Worm (Caenorhabditis elegans) whole organism, young adult: Measurements from ENCODE around the gene fcmt-1.

Source experiments
- B0336.3 ChIP-seq: fragments of 200-800 bp; sonication (Bioruptor generic); IDR thresholded peaks from 2 replicates; pipeline ENCODE4 v1.3.6; 2022; ENCODE audit warnings: missing genetic modification characterization, missing compliant biosample characterization
- C17E4.6 ChIP-seq: fragments of 200-800 bp; sonication (Bioruptor generic); IDR thresholded peaks from 2 replicates; pipeline ENCODE4 v1.3.6; 2022; ENCODE audit warnings: missing genetic modification reagents, missing genetic modification characterization, missing compliant biosample characterization
- D2030.7 ChIP-seq: fragments of 200-800 bp; sonication (Bioruptor generic); IDR thresholded peaks from 2 replicates; pipeline ENCODE4 v1.3.6; 2022; ENCODE audit warnings: missing genetic modification reagents, missing genetic modification characterization, missing compliant biosample characterization
- F10E7.11 ChIP-seq: sonication (generic microtip); optimal IDR thresholded peaks from 2 replicates; lab custom pipeline; 2017; ENCODE audit warnings: mild to moderate bottlenecking, missing genetic modification characterization, moderate library complexity, missing compliant biosample characterization
- F22D6.2 ChIP-seq: sonication (generic microtip); optimal IDR thresholded peaks from 2 replicates; lab custom pipeline; 2016; ENCODE audit warnings: mild to moderate bottlenecking, missing genetic modification characterization, missing compliant biosample characterization
- F23B12.7 ChIP-seq: sonication (generic microtip); optimal IDR thresholded peaks from 2 replicates; lab custom pipeline; 2017; ENCODE audit warnings: missing genetic modification characterization, mild to moderate bottlenecking, missing compliant biosample characterization, antibody characterized with exemption, moderate library complexity; ENCODE audit not compliant: insufficient read depth
- F37B4.10 ChIP-seq: fragments of 200-800 bp; sonication (Bioruptor generic); IDR thresholded peaks from 2 replicates; pipeline ENCODE4 v1.3.6; 2022; ENCODE audit warnings: missing genetic modification characterization, missing compliant biosample characterization
- F39B2.1 ChIP-seq: fragments of 200-800 bp; sonication (Bioruptor generic); IDR thresholded peaks from 2 replicates; pipeline ENCODE4 v1.3.6; 2022; ENCODE audit warnings: missing genetic modification reagents, missing genetic modification characterization, missing compliant biosample characterization
- F55B11.4 ChIP-seq: sonication (generic microtip); optimal IDR thresholded peaks from 2 replicates; lab custom pipeline; 2016; ENCODE audit warnings: missing compliant biosample characterization, missing genetic modification characterization, borderline replicate concordance; ENCODE audit not compliant: insufficient read depth
- K11D2.4 ChIP-seq: fragments of 200-800 bp; sonication (Bioruptor generic); IDR thresholded peaks from 2 replicates; pipeline ENCODE4 v1.3.6; 2022; ENCODE audit warnings: missing genetic modification reagents, missing genetic modification characterization, missing compliant biosample characterization
- T07F8.4 ChIP-seq: sonication (generic microtip); optimal IDR thresholded peaks from 2 replicates; lab custom pipeline; 2016; ENCODE audit warnings: mild to moderate bottlenecking, missing genetic modification characterization, moderate library complexity, missing compliant biosample characterization
- Y53F4B.3 ChIP-seq: fragments of 200-800 bp; sonication (Bioruptor generic); IDR thresholded peaks from 2 replicates; pipeline ENCODE4 v1.3.6; 2022; ENCODE audit warnings: missing genetic modification reagents, missing genetic modification characterization, missing compliant biosample characterization
- Y67H2A.10 ChIP-seq: fragments of 200-800 bp; sonication (Bioruptor generic); conservative IDR thresholded peaks from 2 replicates; pipeline ENCODE4 v1.3.6; 2022; ENCODE audit warnings: missing genetic modification reagents, missing genetic modification characterization, missing compliant biosample characterization
- Y95B8A.8 ChIP-seq: fragments of 200-800 bp; sonication (Bioruptor generic); IDR thresholded peaks from 2 replicates; pipeline ENCODE4 v1.3.6; 2022; ENCODE audit warnings: missing genetic modification reagents, missing genetic modification characterization, missing compliant biosample characterization
- ZK185.1 ChIP-seq: sonication (generic microtip); optimal IDR thresholded peaks from 2 replicates; lab custom pipeline; 2016; ENCODE audit warnings: mild to moderate bottlenecking, missing genetic modification characterization, missing compliant biosample characterization; ENCODE audit not compliant: poor library complexity, severe bottlenecking
- ama-1 ChIP-seq, 3 experiments: fragments of 150-350 bp in 1 of 3; sonication (generic microtip) in 2 of 3; optimal IDR thresholded peaks; 2 replicates each; lab custom pipeline; 2014 to 2018; ENCODE audit warnings: missing biosample characterization in 2 of 3, missing genetic modification characterization in 2 of 3, missing genetic modification reagents in 2 of 3
- aptf-2 ChIP-seq: fragments of 200-800 bp; sonication (Bioruptor generic); conservative IDR thresholded peaks from 2 replicates; pipeline ENCODE4 v1.3.6; 2022; ENCODE audit warnings: missing genetic modification reagents, missing genetic modification characterization, missing compliant biosample characterization
- attf-5 ChIP-seq: fragments of 200-800 bp; sonication (Bioruptor generic); optimal IDR thresholded peaks from 2 replicates; lab custom pipeline; 2018; ENCODE audit warnings: mild to moderate bottlenecking, missing genetic modification characterization, missing compliant biosample characterization
- ceh-27 ChIP-seq: fragments of 200-800 bp; sonication (Bioruptor generic); optimal IDR thresholded peaks from 2 replicates; lab custom pipeline; 2018; ENCODE audit warnings: mild to moderate bottlenecking, missing genetic modification characterization, moderate library complexity, missing compliant biosample characterization
- ceh-58 ChIP-seq: fragments of 200-800 bp; sonication (Bioruptor generic); IDR thresholded peaks from 2 replicates; pipeline ENCODE4 v1.3.6; 2022; ENCODE audit warnings: missing genetic modification characterization, missing compliant biosample characterization
- ceh-79 ChIP-seq: sonication (generic microtip); optimal IDR thresholded peaks from 2 replicates; lab custom pipeline; 2017; ENCODE audit warnings: mild to moderate bottlenecking, missing genetic modification characterization, missing compliant biosample characterization
- ceh-91 ChIP-seq: fragments of 200-800 bp; sonication (Bioruptor generic); IDR thresholded peaks from 2 replicates; pipeline ENCODE4 v1.3.6; 2022; ENCODE audit warnings: missing genetic modification reagents, missing genetic modification characterization, missing compliant biosample characterization
- dox-1 ChIP-seq: fragments of 200-800 bp; sonication (Bioruptor generic); IDR thresholded peaks from 2 replicates; pipeline ENCODE4 v1.3.6; 2022; ENCODE audit warnings: missing genetic modification reagents, missing genetic modification characterization, missing compliant biosample characterization
- dpff-1 ChIP-seq: sonication (generic microtip); optimal IDR thresholded peaks from 2 replicates; lab custom pipeline; 2017; ENCODE audit warnings: mild to moderate bottlenecking, missing genetic modification characterization, missing compliant biosample characterization
- ets-4 ChIP-seq: fragments of 200-800 bp; sonication (Bioruptor generic); optimal IDR thresholded peaks from 2 replicates; lab custom pipeline; 2018; ENCODE audit warnings: mild to moderate bottlenecking, missing genetic modification characterization, missing compliant biosample characterization
- fkh-3 ChIP-seq: sonication (generic microtip); optimal IDR thresholded peaks from 2 replicates; lab custom pipeline; 2016; ENCODE audit warnings: mild to moderate bottlenecking, missing genetic modification characterization, missing compliant biosample characterization
- hlh-12 ChIP-seq: sonication (generic microtip); optimal IDR thresholded peaks from 2 replicates; lab custom pipeline; 2016; ENCODE audit warnings: missing genetic modification characterization, missing compliant biosample characterization
- hmg-1.2 ChIP-seq: fragments of 200-800 bp; sonication (Bioruptor generic); IDR thresholded peaks from 2 replicates; pipeline ENCODE4 v1.3.6; 2022; ENCODE audit warnings: missing genetic modification reagents, missing genetic modification characterization, missing compliant biosample characterization
- lag-1 ChIP-seq: fragments of 200-800 bp; sonication (Bioruptor generic); IDR thresholded peaks from 2 replicates; pipeline ENCODE4 v1.3.6; 2022; ENCODE audit warnings: missing genetic modification reagents, missing genetic modification characterization, missing compliant biosample characterization
- let-526 ChIP-seq: fragments of 200-800 bp; sonication (Bioruptor generic); IDR thresholded peaks from 2 replicates; pipeline ENCODE4 v1.3.6; 2022; ENCODE audit warnings: missing genetic modification reagents, missing genetic modification characterization, missing compliant biosample characterization
- let-607 ChIP-seq, 2 experiments: fragments of 200-800 bp in 1 of 2; sonication (Bioruptor generic) in 1 of 2; sonication (generic microtip) in 1 of 2; optimal IDR thresholded peaks; 2 replicates each; lab custom pipeline; 2016 to 2018; ENCODE audit warnings: mild to moderate bottlenecking in 2 of 2, missing compliant biosample characterization in 2 of 2, missing genetic modification characterization in 2 of 2, moderate library complexity in 2 of 2, missing genotype in 1 of 2
- lin-26 ChIP-seq: fragments of 200-800 bp; sonication (Bioruptor generic); IDR thresholded peaks from 2 replicates; pipeline ENCODE4 v1.3.6; 2022; ENCODE audit warnings: missing genetic modification reagents, missing genetic modification characterization, missing compliant biosample characterization
- lir-1 ChIP-seq: fragments of 200-800 bp; sonication (Bioruptor generic); conservative IDR thresholded peaks from 2 replicates; pipeline ENCODE4 v1.3.6; 2022; ENCODE audit warnings: missing genetic modification reagents, missing genetic modification characterization, missing compliant biosample characterization
- lsl-1 ChIP-seq: fragments of 200-800 bp; sonication (Bioruptor generic); optimal IDR thresholded peaks from 2 replicates; lab custom pipeline; 2018; ENCODE audit warnings: mild to moderate bottlenecking, missing genetic modification characterization, moderate library complexity, missing compliant biosample characterization
- mel-28 ChIP-seq: sonication (generic microtip); optimal IDR thresholded peaks from 2 replicates; lab custom pipeline; 2016; ENCODE audit warnings: borderline replicate concordance, mild to moderate bottlenecking, missing genetic modification characterization, missing compliant biosample characterization
- mes-4 ChIP-seq: sonication (generic microtip); optimal IDR thresholded peaks from 2 replicates; lab custom pipeline; 2016; ENCODE audit warnings: missing genotype, missing genetic modification characterization, missing compliant biosample characterization
- nfya-2 ChIP-seq: fragments of 200-800 bp; sonication (Bioruptor generic); IDR thresholded peaks from 2 replicates; pipeline ENCODE4 v1.3.6; 2022; ENCODE audit warnings: missing genetic modification reagents, missing genetic modification characterization, missing compliant biosample characterization
- nfyb-1 ChIP-seq: fragments of 200-800 bp; sonication (Bioruptor generic); IDR thresholded peaks from 2 replicates; pipeline ENCODE4 v1.3.6; 2022; ENCODE audit warnings: missing genetic modification reagents, missing genetic modification characterization, missing compliant biosample characterization
- nhr-27 ChIP-seq: fragments of 200-800 bp; sonication (Bioruptor generic); optimal IDR thresholded peaks from 2 replicates; lab custom pipeline; 2018; ENCODE audit warnings: mild to moderate bottlenecking, missing genetic modification characterization, moderate library complexity, missing compliant biosample characterization
- nhr-80 ChIP-seq: sonication (generic microtip); optimal IDR thresholded peaks from 2 replicates; lab custom pipeline; 2016; ENCODE audit warnings: missing genetic modification characterization, missing compliant biosample characterization
- nhr-90 ChIP-seq: sonication (generic microtip); optimal IDR thresholded peaks from 2 replicates; lab custom pipeline; 2016; ENCODE audit warnings: missing genotype, mild to moderate bottlenecking, missing genetic modification characterization, missing compliant biosample characterization
- repo-1 ChIP-seq: sonication (generic microtip); optimal IDR thresholded peaks from 2 replicates; lab custom pipeline; 2017; ENCODE audit warnings: mild to moderate bottlenecking, missing genetic modification characterization, missing compliant biosample characterization
- sdz-38 ChIP-seq: sonication (generic microtip); optimal IDR thresholded peaks from 2 replicates; lab custom pipeline; 2016; ENCODE audit warnings: missing genotype, missing genetic modification characterization, missing compliant biosample characterization
- sptf-2 ChIP-seq: fragments of 200-800 bp; sonication (Bioruptor generic); optimal IDR thresholded peaks from 2 replicates; lab custom pipeline; 2018; ENCODE audit warnings: mild to moderate bottlenecking, missing genetic modification characterization, missing compliant biosample characterization
- tlf-1 ChIP-seq: fragments of 200-800 bp; sonication (Bioruptor generic); optimal IDR thresholded peaks from 2 replicates; lab custom pipeline; 2018; ENCODE audit warnings: mild to moderate bottlenecking, missing genetic modification characterization, missing compliant biosample characterization
- unc-130 ChIP-seq: sonication (generic microtip); optimal IDR thresholded peaks from 2 replicates; lab custom pipeline; 2016; ENCODE audit warnings: missing genetic modification reagents, missing genetic modification characterization, missing compliant biosample characterization
- unc-62 ChIP-seq: fragments of 150-350 bp; optimal IDR thresholded peaks from 2 replicates; lab custom pipeline; 2014; ENCODE audit warnings: missing biosample characterization, missing genetic modification reagents, missing genetic modification characterization
- ztf-6 ChIP-seq: fragments of 200-800 bp; sonication (Bioruptor generic); IDR thresholded peaks from 2 replicates; pipeline ENCODE4 v1.3.6; 2022; ENCODE audit warnings: missing genetic modification reagents, missing genetic modification characterization, missing compliant biosample characterization

fcmt-1 gene

ce11 chrII:11726470-11727106 is 17.2 kb upstream of the fcmt-1 start, which contains the start of gene F13D12.5 (continued):
- no peak; the same call in 1 of the 2 replicates for TF ChIP-seq B0336.3 (GFP tag; lab: Robert Waterston, UW)
- TF ChIP-seq ceh-58 (GFP tag; lab: Robert Waterston, UW): no peak
- no peak for TF ChIP-seq F37B4.10 (GFP tag; lab: Robert Waterston, UW)
- peak; percentile 18; the same call in 1 of the 2 replicates for TF ChIP-seq hmg-1.2
- no peak for TF ChIP-seq Y67H2A.10
- no peak for TF ChIP-seq ama-1 (optimal IDR thresholded peaks at IDR 0.05; lab: Kevin White, UChicago)
- TF ChIP-seq ama-1 (GFP tag; optimal IDR thresholded peaks at IDR 0.05; lab: Kevin White, UChicago): no peak
- no peak for TF ChIP-seq sptf-2 (GFP tag; lab: Kevin White, UChicago)
- TF ChIP-seq C17E4.6: 0 out of 2 replicates have a peak, but pooled peaks have one; percentile 9
- no peak for TF ChIP-seq lir-1 (GFP tag; lab: Robert Waterston, UW)
- no peak for TF ChIP-seq F55B11.4 (tag; lab: Kevin White, UChicago)
- TF ChIP-seq lag-1 (GFP tag; lab: Robert Waterston, UW): no peak
- no peak for TF ChIP-seq dpff-1 (tag; lab: Kevin White, UChicago)
- TF ChIP-seq F10E7.11 (tag; lab: Kevin White, UChicago): no peak
- TF ChIP-seq let-526: no peak
- TF ChIP-seq nhr-27 (tag; lab: Kevin White, UChicago): no peak
- peak; percentile 7 for TF ChIP-seq attf-5
- no peak for TF ChIP-seq nfyb-1 (GFP tag; lab: Robert Waterston, UW)
- no peak for TF ChIP-seq K11D2.4 (GFP tag; lab: Robert Waterston, UW)
- no peak for TF ChIP-seq hlh-12
- TF ChIP-seq F23B12.7 (tag; lab: Kevin White, UChicago): no peak
- no peak for TF ChIP-seq ets-4
- TF ChIP-seq lin-26 (GFP tag; lab: Robert Waterston, UW): 0 out of 2 replicates have a peak, but pooled peaks have one; percentile 60
- peak; percentile 37 for TF ChIP-seq unc-130 (GFP tag; lab: Kevin White, UChicago)
- no peak for TF ChIP-seq F39B2.1 (GFP tag; lab: Robert Waterston, UW)
- TF ChIP-seq F22D6.2 (tag; lab: Kevin White, UChicago): no peak
- TF ChIP-seq aptf-2 (GFP tag; lab: Robert Waterston, UW): no peak
- no peak for TF ChIP-seq Y53F4B.3 (GFP tag; lab: Robert Waterston, UW)
- TF ChIP-seq ceh-27 (GFP tag; lab: Kevin White, UChicago): no peak
- no peak for TF ChIP-seq nhr-80 (tag; lab: Kevin White, UChicago)
- TF ChIP-seq nhr-90 (tag; lab: Kevin White, UChicago): no peak
- no peak for TF ChIP-seq let-607 (tag; optimal IDR thresholded peaks at IDR 0.05; lab: Kevin White, UChicago)
- TF ChIP-seq lsl-1 (GFP tag; lab: Kevin White, UChicago): peak; percentile 94
- TF ChIP-seq ceh-79 (tag; lab: Kevin White, UChicago): no peak
- no peak for TF ChIP-seq repo-1 (tag; lab: Kevin White, UChicago)
- TF ChIP-seq D2030.7 (GFP tag; lab: Robert Waterston, UW): peak; percentile 86
- TF ChIP-seq ZK185.1: no peak
- peak; percentile 43 for TF ChIP-seq dox-1 (GFP tag; lab: Robert Waterston, UW)
- no peak for TF ChIP-seq ztf-6
- no peak for TF ChIP-seq Y95B8A.8 (GFP tag; lab: Robert Waterston, UW)
- TF ChIP-seq mel-28 (tag; lab: Kevin White, UChicago): no peak
- no peak for TF ChIP-seq sdz-38 (tag; lab: Kevin White, UChicago)
- TF ChIP-seq fkh-3 (tag; lab: Kevin White, UChicago): no peak
- TF ChIP-seq T07F8.4: no peak
- no peak for TF ChIP-seq tlf-1 (GFP tag; lab: Kevin White, UChicago)
- TF ChIP-seq unc-62 (GFP tag; lab: Kevin White, UChicago): no peak
- TF ChIP-seq nfya-2 (GFP tag; lab: Robert Waterston, UW): no peak
- no peak for TF ChIP-seq mes-4 (tag; lab: Kevin White, UChicago)
- peak; percentile 88 for TF ChIP-seq ceh-91
